Worm (Caenorhabditis elegans) whole organism, L4/young adult: ENCODE results near the gene Y17G7B.18.

ENCODE experiments used
- W03F9.2 ChIP-seq: fragments of 150-350 bp; optimal IDR thresholded peaks from 2 replicates; lab custom pipeline; 2014; ENCODE audit warnings: missing biosample characterization, missing genetic modification characterization
- dao-5 ChIP-seq: sonication (generic microtip); optimal IDR thresholded peaks from 2 replicates; lab custom pipeline; 2016; ENCODE audit warnings: missing genotype, missing genetic modification characterization, moderate library complexity, missing compliant biosample characterization

- TF ChIP-seq W03F9.2 (tag; lab: Kevin White, UChicago) (no peak), dao-5 (tag; lab: Kevin White, UChicago) (no peak)
These were observed 8.9 kb downstream of the Y17G7B.18 start for ce11 chrII:12098716-12099115.
